Worm (Caenorhabditis elegans): ENCODE results near the gene Y62F5A.10.

DNA sequence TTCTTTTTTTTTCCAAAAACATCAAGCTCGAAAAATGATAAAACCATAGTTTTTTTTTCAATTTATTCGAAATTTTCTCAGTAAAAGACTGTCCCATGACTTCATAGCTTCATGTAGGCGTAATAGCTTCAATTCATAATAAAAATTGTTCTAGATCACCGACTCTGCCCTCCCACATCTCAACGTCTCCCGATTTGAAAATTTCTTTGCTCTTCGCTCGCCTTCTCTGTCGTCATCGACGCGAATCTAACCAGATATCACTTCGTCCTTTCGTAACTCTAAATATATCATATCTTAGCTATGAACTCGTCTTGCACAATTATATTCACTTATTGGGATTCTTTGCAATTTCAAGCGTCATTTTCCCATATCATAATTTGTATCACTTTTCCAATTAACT is 6.6 kb upstream of the Y62F5A.10 start, which contains the start of gene srh-44:
- TF ChIP-seq nhr-76 (tag; optimal IDR thresholded peaks at IDR 0.05) (no peak), nhr-28 (tag; optimal IDR thresholded peaks at IDR 0.05) (no peak), mep-1 (tag; optimal IDR thresholded peaks at IDR 0.05) (no peak), snpc-4 (tag; optimal IDR thresholded peaks at IDR 0.05) (no peak), unc-120 (tag; optimal IDR thresholded peaks at IDR 0.05; ENCODE audit: poor library complexity, severe bottlenecking) (no peak), pha-4 (tag; optimal IDR thresholded peaks at IDR 0.05) (no peak), zip-8 (tag; optimal IDR thresholded peaks at IDR 0.05) (no peak), nhr-12 (tag; optimal IDR thresholded peaks at IDR 0.05) (no peak), nhr-237 (tag; optimal IDR thresholded peaks at IDR 0.05) (no peak), unc-62 (GFP tag; optimal IDR thresholded peaks at IDR 0.05) (no peak), tbx-8 (GFP tag; optimal IDR thresholded peaks at IDR 0.05) (no peak), ceh-39 (tag; optimal IDR thresholded peaks at IDR 0.05) (no peak)

Data from whole organism, mixed stage, embryonic.